Worm (Caenorhabditis elegans) whole organism, L4/young adult: Measurements from ENCODE around the gene F26D11.2.

Experiments
- W03F9.2 ChIP-seq: fragments of 150-350 bp; optimal IDR thresholded peaks from 2 replicates; lab custom pipeline; 2014; ENCODE audit warnings: missing biosample characterization, missing genetic modification characterization
- dao-5 ChIP-seq: sonication (generic microtip); optimal IDR thresholded peaks from 2 replicates; lab custom pipeline; 2016; ENCODE audit warnings: missing genotype, missing genetic modification characterization, moderate library complexity, missing compliant biosample characterization
- him-1 ChIP-seq: sonication (generic microtip); optimal IDR thresholded peaks from 2 replicates; lab custom pipeline; 2016; ENCODE audit warnings: missing genotype, missing genetic modification reagents, missing genetic modification characterization, missing compliant biosample characterization

DNA sequence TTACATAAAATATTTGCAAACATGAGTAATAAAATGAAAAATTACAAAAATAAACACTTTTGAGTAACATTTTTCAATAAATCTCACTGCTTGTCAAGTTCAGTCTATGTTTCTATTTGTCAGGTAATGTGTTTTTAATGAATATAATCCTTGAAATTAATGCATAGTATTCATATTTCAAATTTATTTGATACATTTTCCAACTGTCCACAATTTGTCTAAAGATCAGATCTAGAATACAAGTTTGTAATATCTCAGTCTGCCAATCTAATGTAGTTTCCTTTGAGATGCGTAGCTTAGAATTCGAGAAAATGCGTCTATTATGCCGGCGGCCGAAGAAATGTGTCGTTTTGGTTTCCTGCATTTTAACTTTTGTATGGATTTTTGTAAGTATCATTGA lies 15.5 kb upstream of the F26D11.2 start, which contains the start of gene Y97E10B.1:
- TF ChIP-seq dao-5, result no peak
- TF ChIP-seq him-1 (tag; lab: Kevin White, UChicago), result no peak
- no peak for TF ChIP-seq W03F9.2 (tag; lab: Kevin White, UChicago)
